Worm (Caenorhabditis elegans) whole organism, late embryonic: ENCODE measurements around the gene clec-45.

Experiments
- ama-1 ChIP-seq: fragments of 150-350 bp; optimal IDR thresholded peaks from 2 replicates; lab custom pipeline; 2014
- ceh-14 ChIP-seq: sonication (generic microtip); optimal IDR thresholded peaks from 2 replicates; lab custom pipeline; 2016; ENCODE audit warnings: missing genotype, missing genetic modification characterization, missing compliant biosample characterization
- ceh-24 ChIP-seq: sonication (generic microtip); optimal IDR thresholded peaks from 2 replicates; lab custom pipeline; 2016; ENCODE audit warnings: mild to moderate bottlenecking, missing genetic modification characterization, missing compliant biosample characterization
- ceh-31 ChIP-seq: sonication (generic microtip); optimal IDR thresholded peaks from 2 replicates; lab custom pipeline; 2016; ENCODE audit warnings: missing genetic modification characterization, missing compliant biosample characterization
- dmd-4 ChIP-seq: sonication (generic microtip); optimal IDR thresholded peaks from 2 replicates; lab custom pipeline; 2016; ENCODE audit warnings: borderline replicate concordance, missing genetic modification characterization, missing compliant biosample characterization
- fkh-10 ChIP-seq: fragments of 150-350 bp; optimal IDR thresholded peaks from 2 replicates; lab custom pipeline; 2014; ENCODE audit warnings: missing biosample characterization, missing genetic modification reagents, missing genetic modification characterization
- lin-11 ChIP-seq: fragments of 200-800 bp; sonication (Bioruptor generic); optimal IDR thresholded peaks from 2 replicates; lab custom pipeline; 2018; ENCODE audit warnings: mild to moderate bottlenecking, missing genetic modification characterization, missing compliant biosample characterization
- sox-2 ChIP-seq: fragments of 200-800 bp; sonication (Bioruptor generic); IDR thresholded peaks from 2 replicates; pipeline ENCODE4 v1.3.6; 2022; ENCODE audit warnings: missing genetic modification reagents, missing genetic modification characterization, missing compliant biosample characterization
- ztf-16 ChIP-seq: sonication (generic microtip); optimal IDR thresholded peaks from 2 replicates; lab custom pipeline; 2017; ENCODE audit warnings: missing genetic modification characterization, missing compliant biosample characterization

- TF ChIP-seq ztf-16 (tag; lab: Kevin White, UChicago), result no peak
- no peak for TF ChIP-seq dmd-4 (tag; lab: Kevin White, UChicago)
- TF ChIP-seq fkh-10, result no peak
- TF ChIP-seq ama-1 (lab: Kevin White, UChicago), result no peak
- no peak for TF ChIP-seq ceh-14 (tag; lab: Kevin White, UChicago)
- no peak for TF ChIP-seq sox-2 (GFP tag; lab: Robert Waterston, UW)
- no peak for TF ChIP-seq ceh-24 (tag; lab: Kevin White, UChicago)
- TF ChIP-seq lin-11 (tag; lab: Kevin White, UChicago), result no peak
- TF ChIP-seq ceh-31, result no peak
These were observed at the start of gene clec-45 for ce11 chrV:7637801-7638200.
